Fruit fly (Drosophila melanogaster): Measurements from ENCODE around the gene toc.

dm6 chr2L:3099930-3100329 lies 44.7 kb downstream of the toc start:
- no peak for TF ChIP-seq h (optimal IDR thresholded peaks at IDR 0.05)
- no peak for TF ChIP-seq Myc (optimal IDR thresholded peaks at IDR 0.05)
- no peak for TF ChIP-seq Sin3A (optimal IDR thresholded peaks at IDR 0.05)

All from Kc167 (cell line).